Worm (Caenorhabditis elegans): Measurements from ENCODE around the gene C25F9.4.

The C25F9.4 gene

DNA sequence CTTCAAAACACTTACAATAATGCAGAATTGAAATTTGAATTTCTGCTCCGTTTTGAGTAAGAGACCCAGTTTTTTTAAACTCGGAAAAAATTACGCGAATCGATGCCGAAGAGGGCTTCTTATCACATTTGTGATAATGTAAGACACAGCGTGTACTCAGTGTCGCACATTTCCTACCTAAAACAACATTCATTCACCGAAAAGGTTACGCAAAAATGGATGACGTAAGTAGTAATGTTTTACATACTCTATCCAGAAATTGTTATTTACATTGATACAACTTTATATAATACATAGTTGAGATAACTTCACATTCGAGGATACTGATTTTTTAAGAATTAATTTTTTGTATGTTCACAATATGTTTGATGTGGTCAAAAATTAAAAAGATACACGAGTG lies at the start of gene C25F9.4, which contains the start of gene C25F9.9:
TSS of gene C25F9.4 (minus strand) at position 101 of the 400 bp plus-strand sequence.
TSS of gene C25F9.9 (plus strand) at position 137 of the 400 bp plus-strand sequence.
- TF ChIP-seq him-1 (tag; optimal IDR thresholded peaks at IDR 0.05): no peak
- TF ChIP-seq dao-5 (tag; optimal IDR thresholded peaks at IDR 0.05): no peak
- TF ChIP-seq W03F9.2 (tag; optimal IDR thresholded peaks at IDR 0.05): no peak

DNA sequence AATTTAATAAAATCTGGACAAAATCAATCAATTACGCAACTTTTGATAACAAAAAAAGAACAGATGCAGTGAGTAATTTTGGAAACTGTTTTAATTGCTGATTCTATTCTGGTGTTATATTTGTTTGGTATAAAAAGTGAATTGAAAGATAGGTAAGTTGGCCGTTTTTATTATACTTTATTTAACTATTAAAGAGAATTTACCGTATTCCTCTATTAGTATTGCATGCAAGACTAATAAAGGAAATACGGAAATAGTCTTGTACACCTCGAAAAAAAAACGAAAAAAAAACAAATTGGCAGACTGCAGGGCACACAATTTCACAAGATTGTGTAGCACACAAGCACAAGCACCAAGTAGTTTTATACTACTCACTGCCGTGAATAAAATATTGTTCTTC lies 46.2 kb upstream of the C25F9.4 start, which contains the start of gene Y43F8B.25:
TSS of gene Y43F8B.25 (plus strand) at position 301 of the 400 bp plus-strand sequence.
- no peak for TF ChIP-seq him-1 (tag; optimal IDR thresholded peaks at IDR 0.05)
- TF ChIP-seq W03F9.2 (tag; optimal IDR thresholded peaks at IDR 0.05): no peak
- no peak for TF ChIP-seq dao-5 (tag; optimal IDR thresholded peaks at IDR 0.05)

DNA sequence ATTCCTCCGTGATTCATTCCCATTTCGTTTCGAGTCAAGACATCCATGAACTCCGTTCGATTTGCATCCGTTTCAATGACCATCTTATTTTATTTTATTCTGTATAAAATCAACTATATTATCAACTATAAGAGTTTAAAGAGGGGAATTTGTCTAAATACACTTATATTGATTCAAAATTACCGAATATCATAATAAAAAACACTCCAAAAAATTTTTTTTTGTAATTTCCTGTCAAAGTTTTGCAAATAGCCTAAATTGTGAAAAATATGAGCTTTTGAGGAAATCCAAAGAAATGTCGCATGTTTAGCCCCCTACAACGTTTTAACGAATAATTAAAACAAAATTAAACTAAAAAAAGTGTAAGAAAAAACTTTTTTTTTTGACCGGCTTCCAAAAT lies 45.6 kb upstream of the C25F9.4 start, which contains the start of gene Y43F8B.15:
TSS of gene Y43F8B.15 (minus strand) at position 101 of the 400 bp plus-strand sequence.
- TF ChIP-seq W03F9.2 (tag; optimal IDR thresholded peaks at IDR 0.05) (no peak), him-1 (tag; optimal IDR thresholded peaks at IDR 0.05) (no peak), dao-5 (tag; optimal IDR thresholded peaks at IDR 0.05) (no peak)

DNA sequence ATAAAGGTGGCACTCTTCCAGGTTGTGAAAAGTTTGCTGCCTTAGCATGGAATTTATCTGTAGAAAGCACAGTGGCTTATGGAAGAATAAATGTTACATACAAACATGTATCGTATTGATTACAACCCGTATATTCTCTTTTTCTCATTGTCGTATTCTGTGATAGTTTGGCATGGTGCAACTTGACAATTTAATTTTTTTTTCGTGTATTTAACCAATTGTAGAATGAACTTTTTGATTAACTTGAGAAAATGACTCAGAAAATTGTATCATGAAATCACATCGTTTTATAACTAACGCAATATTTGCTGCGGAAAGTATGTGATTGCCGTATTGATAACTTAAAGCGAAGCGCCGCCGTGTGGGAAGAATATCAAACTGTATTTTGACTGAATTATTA lies 40.7 kb upstream of the C25F9.4 start, which contains the start of gene Y43F8B.24:
TSS of gene Y43F8B.24 (plus strand) at position 301 of the 400 bp plus-strand sequence.
- TF ChIP-seq him-1 (tag; optimal IDR thresholded peaks at IDR 0.05): no peak
- TF ChIP-seq dao-5 (tag; optimal IDR thresholded peaks at IDR 0.05): no peak
- no peak for TF ChIP-seq W03F9.2 (tag; optimal IDR thresholded peaks at IDR 0.05)

DNA sequence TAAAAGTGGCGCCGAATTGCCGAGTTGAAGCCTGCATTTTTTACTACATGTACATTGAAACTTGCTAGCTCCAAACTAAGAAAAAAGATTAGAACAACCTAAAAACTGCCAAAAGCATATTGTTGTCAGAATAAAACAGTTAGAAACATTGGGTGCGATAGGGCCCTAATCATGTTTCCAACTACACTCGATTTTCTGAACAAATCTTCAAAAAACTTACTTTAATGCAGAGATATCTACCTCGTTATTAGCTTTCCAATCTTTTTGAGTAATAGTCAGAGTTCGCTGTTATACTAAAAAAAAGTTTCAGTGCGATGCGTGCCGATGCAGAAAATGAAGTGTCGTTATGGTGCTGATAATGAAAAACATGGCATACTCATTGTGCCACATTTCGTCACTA lies 39.3 kb upstream of the C25F9.4 start, which contains the start of the genes Y43F8B.13 and Y43F8B.14:
TSS of gene Y43F8B.13 (plus strand) at position 301 of the 400 bp plus-strand sequence.
TSS of gene Y43F8B.14 (minus strand) at position 322 of the 400 bp plus-strand sequence.
- no peak for TF ChIP-seq W03F9.2 (tag; optimal IDR thresholded peaks at IDR 0.05)
- no peak for TF ChIP-seq him-1 (tag; optimal IDR thresholded peaks at IDR 0.05)
- no peak for TF ChIP-seq dao-5 (tag; optimal IDR thresholded peaks at IDR 0.05)

DNA sequence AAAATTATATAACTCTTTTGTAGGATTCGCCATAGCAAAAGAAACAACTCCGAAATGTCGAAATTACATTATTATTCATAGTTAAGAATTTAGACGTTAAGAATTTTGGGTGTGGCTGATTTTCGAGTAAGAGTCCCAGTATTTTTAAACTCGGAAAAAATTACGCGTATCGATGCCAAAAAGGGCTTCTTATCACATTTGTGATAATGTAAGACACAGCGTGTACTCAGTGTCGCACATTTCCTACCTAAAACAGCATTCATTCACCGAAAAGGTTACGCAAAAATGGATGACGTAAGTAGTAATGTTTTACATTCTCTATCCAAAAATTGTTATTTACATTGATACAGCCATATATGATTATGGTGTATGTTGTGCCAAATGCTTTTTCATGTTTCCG lies 33.2 kb upstream of the C25F9.4 start, which contains the start of gene M04C3.5:
TSS of gene M04C3.5 (plus strand) at position 190 of the 400 bp plus-strand sequence.
- TF ChIP-seq W03F9.2 (tag; optimal IDR thresholded peaks at IDR 0.05) (no peak), dao-5 (tag; optimal IDR thresholded peaks at IDR 0.05) (no peak), him-1 (tag; optimal IDR thresholded peaks at IDR 0.05) (no peak)

DNA sequence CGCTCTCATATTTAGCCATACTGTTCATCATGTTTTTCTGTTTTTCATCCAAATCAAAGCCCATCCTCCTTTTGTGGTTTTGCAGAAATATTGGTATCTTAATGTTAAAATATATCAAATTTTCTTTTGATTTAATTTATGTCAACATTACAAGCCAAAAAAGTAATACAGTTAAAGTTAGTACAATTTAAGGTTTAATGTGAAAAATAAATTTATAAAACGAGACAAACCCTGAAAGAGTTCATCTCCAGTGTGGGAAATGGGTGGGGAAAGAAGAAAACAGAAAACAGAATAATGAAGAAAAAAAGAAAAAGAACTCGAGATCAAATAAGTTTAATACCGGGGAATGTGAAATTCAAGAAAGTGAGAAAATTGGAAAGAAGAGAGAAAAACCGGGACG lies 32.4 kb upstream of the C25F9.4 start, which contains the start of gene M04C3.2:
TSS of gene M04C3.2 (minus strand) at position 101 of the 400 bp plus-strand sequence.
- TF ChIP-seq W03F9.2 (tag; optimal IDR thresholded peaks at IDR 0.05) (no peak), dao-5 (tag; optimal IDR thresholded peaks at IDR 0.05) (no peak), him-1 (tag; optimal IDR thresholded peaks at IDR 0.05) (no peak)

DNA sequence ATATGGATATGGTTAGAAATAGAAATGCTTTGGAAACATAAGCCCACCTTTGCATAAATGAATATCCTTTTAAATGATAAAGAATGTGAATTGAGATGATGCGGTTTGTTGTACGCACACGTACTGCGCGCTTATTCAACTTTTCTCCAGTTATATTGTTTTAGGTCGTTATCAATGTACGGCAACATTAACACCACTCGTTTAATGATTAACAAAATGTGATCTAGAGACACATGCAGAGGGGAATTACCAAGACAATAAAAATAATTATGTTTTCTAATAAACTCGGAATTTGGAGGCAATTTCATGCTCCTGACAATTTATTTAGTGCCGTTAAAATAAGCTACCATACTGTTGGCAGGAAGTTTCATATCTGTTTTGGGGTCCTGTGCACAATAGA lies 29.1 kb upstream of the C25F9.4 start, which contains the start of gene M04C3.1:
TSS of gene M04C3.1 (minus strand) at position 164 of the 400 bp plus-strand sequence.
- TF ChIP-seq dao-5 (tag; optimal IDR thresholded peaks at IDR 0.05) (no peak), W03F9.2 (tag; optimal IDR thresholded peaks at IDR 0.05) (no peak), him-1 (tag; optimal IDR thresholded peaks at IDR 0.05) (no peak)

DNA sequence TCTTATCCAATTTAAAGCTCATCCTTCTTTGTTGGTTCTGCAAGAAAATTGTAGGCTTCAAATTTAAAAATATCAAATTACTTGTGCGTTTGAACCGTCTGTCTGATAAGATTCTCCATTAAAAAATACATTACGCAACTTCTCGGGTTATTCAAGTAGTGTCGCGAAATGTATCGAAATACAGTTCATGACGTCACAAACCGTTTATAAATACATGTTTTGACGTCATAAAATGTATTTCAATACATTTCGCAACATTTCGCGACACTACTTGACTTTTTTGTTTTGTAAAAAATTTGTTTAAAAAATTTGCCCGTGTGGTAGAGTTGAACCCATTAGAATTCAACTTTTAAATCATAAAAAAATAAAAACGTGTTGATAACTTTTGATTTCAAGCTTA lies 27.2 kb upstream of the C25F9.4 start:
- TF ChIP-seq dao-5 (tag; optimal IDR thresholded peaks at IDR 0.05): no peak
- TF ChIP-seq W03F9.2 (tag; optimal IDR thresholded peaks at IDR 0.05): no peak
- TF ChIP-seq him-1 (tag; optimal IDR thresholded peaks at IDR 0.05): no peak

DNA sequence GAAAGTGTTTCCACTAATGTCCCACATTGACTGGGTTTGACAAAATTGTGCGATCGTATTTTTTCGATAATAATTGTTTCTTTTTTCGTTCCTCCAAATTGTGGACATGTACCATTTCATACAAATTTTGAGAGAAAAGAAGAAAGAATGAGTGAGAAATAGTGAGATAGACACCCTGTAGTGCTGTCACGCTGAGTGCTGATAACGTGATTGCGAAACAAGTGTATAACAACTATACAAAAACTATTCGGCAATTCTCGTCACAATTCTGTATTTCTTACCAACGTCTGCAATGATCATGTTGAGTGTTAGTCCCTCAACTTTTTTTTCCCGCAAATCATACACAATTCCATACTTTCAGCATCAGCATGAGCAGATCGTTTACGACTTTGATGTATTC lies 19.9 kb upstream of the C25F9.4 start, which contains the start of gene C25F9.14:
TSS of gene C25F9.14 (plus strand) at position 178 of the 400 bp plus-strand sequence.
- TF ChIP-seq him-1 (tag; optimal IDR thresholded peaks at IDR 0.05) (no peak), dao-5 (tag; optimal IDR thresholded peaks at IDR 0.05) (no peak), W03F9.2 (tag; optimal IDR thresholded peaks at IDR 0.05) (no peak)

DNA sequence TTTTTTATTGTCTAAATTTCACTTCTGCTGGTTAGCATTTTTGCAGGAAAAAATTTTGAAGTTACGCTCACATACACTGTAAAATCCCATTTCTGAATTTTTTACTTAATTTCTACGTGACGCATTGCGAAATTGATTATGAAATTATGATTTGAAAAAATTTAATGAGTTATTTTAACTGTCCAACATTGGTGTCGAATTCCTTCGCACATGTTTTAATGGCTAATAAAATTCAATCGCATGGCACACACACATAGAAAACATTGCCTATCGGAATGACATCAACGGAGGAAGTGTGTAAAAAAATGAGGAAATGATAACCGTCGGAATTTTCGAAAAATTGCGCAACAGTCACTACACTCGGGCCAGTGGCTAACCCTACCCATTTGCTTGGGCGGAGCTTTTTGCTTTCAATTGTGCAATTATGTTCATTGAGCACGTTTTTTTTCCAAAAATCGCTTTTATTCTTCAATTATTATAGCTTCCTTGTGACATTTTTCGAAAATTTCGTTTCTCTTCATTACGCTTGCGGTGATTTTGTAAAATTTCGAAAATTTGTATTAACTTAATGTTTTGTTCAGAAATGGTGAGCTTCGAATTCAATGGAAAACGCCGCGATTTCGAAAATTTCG lies 17.5 kb upstream of the C25F9.4 start, which contains the start of gene C25F9.16:
TSS of gene C25F9.16 (plus strand) at position 582 of the 632 bp plus-strand sequence.
- no peak for TF ChIP-seq dao-5 (tag; optimal IDR thresholded peaks at IDR 0.05)
- TF ChIP-seq him-1 (tag; optimal IDR thresholded peaks at IDR 0.05): no peak
- no peak for TF ChIP-seq W03F9.2 (tag; optimal IDR thresholded peaks at IDR 0.05)

DNA sequence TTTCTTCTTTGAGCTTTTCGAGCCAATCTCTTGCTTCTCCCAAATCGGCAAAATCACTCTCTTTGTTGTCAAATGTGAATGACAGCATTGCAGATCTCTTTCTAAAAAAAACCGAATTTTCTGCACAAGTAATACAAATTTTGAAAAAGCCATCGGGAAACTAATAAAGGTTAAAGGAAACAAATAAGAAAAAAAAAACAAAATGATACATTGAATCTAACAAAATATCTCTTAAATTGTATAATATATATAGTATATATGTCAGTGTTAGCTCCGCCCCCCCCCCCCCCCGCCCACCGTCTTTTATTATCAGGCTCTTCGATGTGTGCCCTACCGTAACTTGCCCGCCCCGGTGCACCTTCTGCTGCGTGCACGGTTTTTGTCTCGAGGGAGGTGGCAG lies 16.6 kb upstream of the C25F9.4 start, which contains the start of gene C25F9.11:
TSS of gene C25F9.11 (minus strand) at position 101 of the 400 bp plus-strand sequence.
- TF ChIP-seq W03F9.2 (tag; optimal IDR thresholded peaks at IDR 0.05): no peak
- no peak for TF ChIP-seq him-1 (tag; optimal IDR thresholded peaks at IDR 0.05)
- TF ChIP-seq dao-5 (tag; optimal IDR thresholded peaks at IDR 0.05): no peak

DNA sequence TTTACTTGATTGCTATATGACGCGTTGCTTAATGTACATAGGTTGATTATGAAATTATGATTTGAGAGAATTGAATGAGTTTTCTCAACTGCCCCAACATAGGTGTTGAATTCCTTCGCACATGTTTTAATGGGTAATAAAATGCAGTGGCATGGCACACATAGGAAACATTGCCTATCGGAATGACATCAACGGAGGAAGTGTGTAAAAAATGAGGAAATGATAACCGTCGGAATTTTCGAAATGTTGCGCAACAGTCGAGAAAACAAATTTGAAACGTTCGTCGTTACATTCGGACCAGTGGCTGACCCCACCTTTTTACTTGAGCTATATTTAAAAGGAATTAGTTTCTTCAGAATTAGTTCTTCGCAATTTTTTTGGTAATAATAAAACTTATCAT lies 15.7 kb upstream of the C25F9.4 start:
- TF ChIP-seq W03F9.2 (tag; optimal IDR thresholded peaks at IDR 0.05): no peak
- no peak for TF ChIP-seq dao-5 (tag; optimal IDR thresholded peaks at IDR 0.05)
- no peak for TF ChIP-seq him-1 (tag; optimal IDR thresholded peaks at IDR 0.05)

DNA sequence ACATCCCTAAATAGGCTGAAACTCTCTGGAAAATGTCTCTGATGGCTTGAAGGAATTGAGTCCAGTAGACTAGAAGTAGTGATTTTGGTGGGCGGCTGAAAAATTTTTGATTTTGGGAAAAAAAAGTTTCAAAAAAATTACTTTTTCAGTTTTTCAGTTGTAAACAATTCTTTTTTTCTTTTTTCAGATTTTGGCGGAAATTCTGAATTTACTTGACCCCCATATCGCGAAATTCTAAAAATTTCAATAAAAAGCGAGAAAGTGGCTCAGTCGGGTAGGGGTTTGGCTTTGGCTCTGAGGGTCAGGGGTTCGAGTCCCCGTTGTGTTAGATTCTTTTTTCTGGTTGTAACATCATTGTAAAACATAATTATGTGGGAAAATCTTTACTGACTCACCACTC lies 14.7 kb upstream of the C25F9.4 start, which contains the start of gene srw-85:
TSS of gene srw-85 (minus strand) at position 101 of the 400 bp plus-strand sequence.
- TF ChIP-seq W03F9.2 (tag; optimal IDR thresholded peaks at IDR 0.05) (no peak), him-1 (tag; optimal IDR thresholded peaks at IDR 0.05) (no peak), dao-5 (tag; optimal IDR thresholded peaks at IDR 0.05) (no peak)
